Worm (Caenorhabditis elegans) whole organism, late embryonic: ENCODE data around the gene srlf-35.

Experiments
- C38D4.7 ChIP-seq: fragments of 200-800 bp; sonication (Bioruptor generic); optimal IDR thresholded peaks from 2 replicates; lab custom pipeline; 2018; ENCODE audit warnings: mild to moderate bottlenecking, missing genetic modification characterization, moderate library complexity, missing compliant biosample characterization
- K09A11.1 ChIP-seq: sonication (generic microtip); optimal IDR thresholded peaks from 2 replicates; lab custom pipeline; 2017; ENCODE audit warnings: antibody characterized with exemption, mild to moderate bottlenecking, missing genetic modification characterization, missing compliant biosample characterization; ENCODE audit not compliant: insufficient read depth
- T23F11.4 ChIP-seq: fragments of 200-800 bp; sonication (Bioruptor generic); optimal IDR thresholded peaks from 2 replicates; lab custom pipeline; 2018; ENCODE audit warnings: mild to moderate bottlenecking, missing genetic modification characterization, missing compliant biosample characterization
- ama-1 ChIP-seq: fragments of 150-350 bp; optimal IDR thresholded peaks from 2 replicates; lab custom pipeline; 2014
- ceh-14 ChIP-seq: sonication (generic microtip); optimal IDR thresholded peaks from 2 replicates; lab custom pipeline; 2016; ENCODE audit warnings: missing genotype, missing genetic modification characterization, missing compliant biosample characterization
- ceh-19 ChIP-seq: fragments of 200-800 bp; sonication (Bioruptor generic); optimal IDR thresholded peaks from 2 replicates; lab custom pipeline; 2018; ENCODE audit warnings: mild to moderate bottlenecking, missing genetic modification characterization, missing compliant biosample characterization
- ceh-24 ChIP-seq: sonication (generic microtip); optimal IDR thresholded peaks from 2 replicates; lab custom pipeline; 2016; ENCODE audit warnings: mild to moderate bottlenecking, missing genetic modification characterization, missing compliant biosample characterization
- ceh-30 ChIP-seq: fragments of 150-350 bp; optimal IDR thresholded peaks from 2 replicates; lab custom pipeline; 2014; ENCODE audit warnings: missing biosample characterization, missing genetic modification characterization
- ceh-34 ChIP-seq: sonication (generic microtip); optimal IDR thresholded peaks from 2 replicates; lab custom pipeline; 2016; ENCODE audit warnings: mild to moderate bottlenecking, missing genetic modification characterization, missing compliant biosample characterization
- ceh-9 ChIP-seq: sonication (generic microtip); optimal IDR thresholded peaks from 2 replicates; lab custom pipeline; 2016; ENCODE audit warnings: mild to moderate bottlenecking, missing genetic modification characterization, inconsistent platforms, missing compliant biosample characterization
- dve-1 ChIP-seq: sonication (generic microtip); optimal IDR thresholded peaks from 2 replicates; lab custom pipeline; 2017; ENCODE audit warnings: antibody characterized with exemption, mild to moderate bottlenecking, missing genetic modification characterization, missing compliant biosample characterization
- elt-4 ChIP-seq: sonication (generic microtip); optimal IDR thresholded peaks from 2 replicates; lab custom pipeline; 2016; ENCODE audit warnings: missing genetic modification characterization, missing compliant biosample characterization
- eyg-1 ChIP-seq: sonication (generic microtip); optimal IDR thresholded peaks from 2 replicates; lab custom pipeline; 2016; ENCODE audit warnings: missing genotype, missing genetic modification characterization, missing compliant biosample characterization
- fkh-6 ChIP-seq: sonication (generic microtip); optimal IDR thresholded peaks from 2 replicates; lab custom pipeline; 2016; ENCODE audit warnings: missing genetic modification characterization, missing compliant biosample characterization
- gmeb-2 ChIP-seq: sonication (generic microtip); optimal IDR thresholded peaks from 2 replicates; lab custom pipeline; 2016; ENCODE audit warnings: missing genetic modification characterization, inconsistent platforms, missing compliant biosample characterization
- hlh-13 ChIP-seq: fragments of 200-800 bp; sonication (Bioruptor generic); optimal IDR thresholded peaks from 2 replicates; lab custom pipeline; 2018; ENCODE audit warnings: mild to moderate bottlenecking, missing genetic modification characterization, missing compliant biosample characterization
- hlh-15 ChIP-seq: sonication (generic microtip); optimal IDR thresholded peaks from 2 replicates; lab custom pipeline; 2016; ENCODE audit warnings: missing genetic modification characterization, missing compliant biosample characterization
- hlh-8 ChIP-seq: sonication (generic microtip); optimal IDR thresholded peaks from 2 replicates; lab custom pipeline; 2016; ENCODE audit warnings: missing genotype, missing genetic modification characterization, missing compliant biosample characterization
- lim-6 ChIP-seq: sonication (generic microtip); optimal IDR thresholded peaks from 2 replicates; lab custom pipeline; 2016; ENCODE audit warnings: missing genetic modification characterization, missing compliant biosample characterization
- mec-3 ChIP-seq: sonication (generic microtip); optimal IDR thresholded peaks from 2 replicates; lab custom pipeline; 2016; ENCODE audit warnings: borderline replicate concordance, missing genetic modification characterization, missing compliant biosample characterization
- pag-3 ChIP-seq: sonication (generic microtip); optimal IDR thresholded peaks from 2 replicates; lab custom pipeline; 2016; ENCODE audit warnings: missing compliant biosample characterization, missing genetic modification characterization, borderline replicate concordance
- pax-1 ChIP-seq: fragments of 150-350 bp; optimal IDR thresholded peaks from 2 replicates; lab custom pipeline; 2014; ENCODE audit warnings: missing biosample characterization, missing genetic modification characterization
- pha-2 ChIP-seq: sonication (generic microtip); optimal IDR thresholded peaks from 2 replicates; lab custom pipeline; 2017; ENCODE audit warnings: mild to moderate bottlenecking, missing genetic modification characterization, missing compliant biosample characterization
- pqm-1 ChIP-seq: sonication (generic microtip); optimal IDR thresholded peaks from 2 replicates; lab custom pipeline; 2016; ENCODE audit warnings: missing genetic modification characterization, missing compliant biosample characterization
- pros-1 ChIP-seq: fragments of 150-350 bp; optimal IDR thresholded peaks from 2 replicates; lab custom pipeline; 2014; ENCODE audit warnings: missing biosample characterization, missing genetic modification reagents, missing genetic modification characterization
- sdc-2 ChIP-seq: sonication (generic microtip); optimal IDR thresholded peaks from 2 replicates; lab custom pipeline; 2016; ENCODE audit warnings: missing genotype, missing genetic modification characterization, missing compliant biosample characterization
- sox-2 ChIP-seq: fragments of 200-800 bp; sonication (Bioruptor generic); IDR thresholded peaks from 2 replicates; pipeline ENCODE4 v1.3.6; 2022; ENCODE audit warnings: missing genetic modification reagents, missing genetic modification characterization, missing compliant biosample characterization
- tbx-7 ChIP-seq: sonication (generic microtip); optimal IDR thresholded peaks from 2 replicates; lab custom pipeline; 2016; ENCODE audit warnings: missing genotype, missing genetic modification characterization, missing compliant biosample characterization
- unc-3 ChIP-seq, 2 experiments: fragments of 200-800 bp in 1 of 2; sonication (Bioruptor generic) in 1 of 2; sonication (generic microtip) in 1 of 2; conservative IDR thresholded peaks in 1 of 2; optimal IDR thresholded peaks in 1 of 2; 2 replicates each; pipeline versions ENCODE4 v1.3.6 to Lab custom; 2016 to 2022; ENCODE audit warnings: missing compliant biosample characterization in 2 of 2, missing genetic modification characterization in 2 of 2, missing genetic modification reagents in 1 of 2
- unc-42 ChIP-seq: sonication (generic microtip); optimal IDR thresholded peaks from 2 replicates; lab custom pipeline; 2016; ENCODE audit warnings: missing genotype, missing genetic modification characterization, missing compliant biosample characterization
- unc-86 ChIP-seq: sonication (generic microtip); optimal IDR thresholded peaks from 2 replicates; lab custom pipeline; 2016; ENCODE audit warnings: missing genetic modification characterization, missing compliant biosample characterization
- ztf-16 ChIP-seq: sonication (generic microtip); optimal IDR thresholded peaks from 2 replicates; lab custom pipeline; 2017; ENCODE audit warnings: missing genetic modification characterization, missing compliant biosample characterization

The srlf-35 gene

ce11 chrV:462263-462662 is 41.6 kb upstream of the srlf-35 start, which contains the start of gene nhr-202:
Gene nhr-202 (plus strand): TSS chrV:462588.
- TF ChIP-seq pha-2 (tag; lab: Kevin White, UChicago) (no peak), unc-3 (GFP tag; conservative IDR thresholded peaks at IDR 0.05; lab: Robert Waterston, UW) (no peak), unc-3 (tag; optimal IDR thresholded peaks at IDR 0.05; lab: Kevin White, UChicago) (no peak), pros-1 (no peak)
- TF ChIP-seq, all 69 proteins: peak for 0

DNA sequence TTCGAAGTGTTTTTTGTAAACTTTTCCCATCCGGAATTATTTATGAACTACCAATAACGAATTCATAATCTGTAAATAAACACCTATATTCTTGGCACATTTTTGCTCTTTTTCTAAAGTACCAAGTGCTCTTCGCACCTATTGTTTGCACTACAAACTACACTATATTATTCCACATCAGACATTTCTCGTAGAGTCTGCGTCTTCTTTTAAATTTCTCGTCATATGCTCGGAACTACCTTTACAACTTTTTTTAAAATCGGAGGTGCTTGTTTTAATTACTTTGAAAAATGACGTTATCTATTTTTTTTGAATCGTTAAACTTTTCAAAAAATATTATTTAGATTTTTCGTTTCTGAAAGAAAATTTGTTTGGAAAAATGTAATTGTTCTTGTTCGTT is 39.0 kb upstream of the srlf-35 start, which contains the start of gene nhr-201:
Gene nhr-201 (plus strand): TSS at position 29 of the 400 bp plus-strand sequence.
- TF ChIP-seq gmeb-2 (tag; lab: Kevin White, UChicago) (no peak), C38D4.7 (GFP tag; lab: Kevin White, UChicago) (no peak), unc-42 (tag; lab: Kevin White, UChicago) (no peak), ceh-24 (tag; lab: Kevin White, UChicago) (no peak), mec-3 (no peak), ceh-14 (tag; lab: Kevin White, UChicago) (no peak), ceh-19 (GFP tag; lab: Kevin White, UChicago) (no peak), elt-4 (tag; lab: Kevin White, UChicago) (no peak), hlh-15 (tag; lab: Kevin White, UChicago) (no peak), tbx-7 (tag; lab: Kevin White, UChicago) (no peak), pag-3 (tag; lab: Kevin White, UChicago) (no peak), pax-1 (tag; lab: Kevin White, UChicago) (no peak), fkh-6 (tag; lab: Kevin White, UChicago) (no peak), pqm-1 (tag; lab: Kevin White, UChicago) (no peak), ceh-34 (tag; lab: Kevin White, UChicago) (no peak), K09A11.1 (tag; lab: Kevin White, UChicago) (no peak), sox-2 (GFP tag; lab: Robert Waterston, UW) (no peak), dve-1 (no peak), pha-2 (tag; lab: Kevin White, UChicago) (no peak), hlh-13 (no peak)

DNA sequence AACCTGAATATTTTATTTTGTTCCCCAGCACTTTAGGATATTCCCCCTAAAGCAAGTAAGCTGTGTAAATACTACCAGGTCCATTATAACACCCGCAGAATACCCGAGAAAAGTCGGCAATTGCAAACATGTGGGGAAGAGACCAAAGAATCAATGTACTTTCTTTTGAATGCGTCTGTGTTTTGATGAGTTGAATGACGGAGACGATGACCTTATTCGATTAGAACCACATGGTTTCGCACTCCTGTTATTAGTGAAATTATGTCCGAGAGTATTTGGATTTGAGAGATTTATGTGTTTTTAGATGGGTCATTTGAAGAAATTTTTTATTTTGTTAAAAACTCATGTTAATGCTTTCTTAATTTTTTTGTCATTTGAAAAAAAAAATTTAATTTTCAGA is 38.5 kb upstream of the srlf-35 start:
- TF ChIP-seq sdc-2 (tag; lab: Kevin White, UChicago): no peak
- TF ChIP-seq eyg-1 (tag; lab: Kevin White, UChicago): no peak
- no peak for TF ChIP-seq pqm-1 (tag; lab: Kevin White, UChicago)
- no peak for TF ChIP-seq tbx-7 (tag; lab: Kevin White, UChicago)
- TF ChIP-seq ceh-9 (tag; lab: Kevin White, UChicago): no peak

- no peak for TF ChIP-seq ceh-24 (tag; lab: Kevin White, UChicago)
- no peak for TF ChIP-seq tbx-7 (tag; lab: Kevin White, UChicago)
- no peak for TF ChIP-seq unc-86 (tag; lab: Kevin White, UChicago)
- no peak for TF ChIP-seq mec-3
- no peak for TF ChIP-seq T23F11.4 (GFP tag; lab: Kevin White, UChicago)
These were observed 36.3 kb upstream of the srlf-35 start for ce11 chrV:467507-467906.

- TF ChIP-seq sdc-2 (tag; lab: Kevin White, UChicago): no peak
- TF ChIP-seq hlh-8 (tag; lab: Kevin White, UChicago): no peak
These were observed 35.4 kb upstream of the srlf-35 start, which contains the start of gene srbc-57 for ce11 chrV:468460-468859. Gene srbc-57 (minus strand): TSS chrV:468560.

ce11 chrV:472589-472988 is 31.2 kb upstream of the srlf-35 start, which contains the start of gene srt-31:
Gene srt-31 (plus strand): TSS chrV:472889.
- TF ChIP-seq hlh-15 (tag; lab: Kevin White, UChicago) (no peak), sdc-2 (tag; lab: Kevin White, UChicago) (no peak), lim-6 (tag; lab: Kevin White, UChicago) (no peak), ceh-30 (tag; lab: Kevin White, UChicago) (no peak), ztf-16 (tag; lab: Kevin White, UChicago) (no peak), tbx-7 (tag; lab: Kevin White, UChicago) (no peak), ama-1 (no peak), ceh-9 (tag; lab: Kevin White, UChicago) (no peak), pqm-1 (tag; lab: Kevin White, UChicago) (no peak)
